Worm (Caenorhabditis elegans): Measurements from ENCODE around the gene R02E4.1.
A peak's percentile ranks its signal among the peaks of the same experiment; 100 is the strongest.

Gene R02E4.1

DNA sequence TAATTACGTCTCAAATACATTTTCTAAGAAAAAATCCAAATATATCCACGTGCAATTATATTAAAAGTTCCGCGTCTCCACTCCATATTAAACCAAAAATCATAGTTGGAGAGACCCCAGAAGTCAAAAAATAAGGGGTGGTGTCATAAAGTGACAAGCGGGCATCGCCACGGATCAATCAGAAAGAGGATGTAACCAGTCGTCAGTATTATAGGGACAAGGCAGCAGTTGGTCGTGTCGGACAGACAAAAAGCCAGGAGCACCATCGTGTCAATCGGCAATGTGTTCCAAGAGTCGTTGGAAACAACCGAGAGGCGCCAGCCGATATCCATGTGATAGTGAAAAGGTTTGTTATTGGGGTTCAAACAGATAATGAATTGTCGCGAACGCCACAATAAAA is 28.4 kb downstream of the R02E4.1 start:
- no peak for TF ChIP-seq ZK546.5 (tag; optimal IDR thresholded peaks at IDR 0.05)
- TF ChIP-seq fos-1 (tag; optimal IDR thresholded peaks at IDR 0.05) = no peak
- no peak for TF ChIP-seq ceh-82 (tag; optimal IDR thresholded peaks at IDR 0.05)
- peak; percentile 14 for TF ChIP-seq sma-9 (GFP tag; optimal IDR thresholded peaks at IDR 0.05)
- TF ChIP-seq sma-9 (tag; optimal IDR thresholded peaks at IDR 0.05) = no peak
- no peak for TF ChIP-seq nhr-129 (tag; optimal IDR thresholded peaks at IDR 0.05)
- no peak for TF ChIP-seq nhr-237 (tag; optimal IDR thresholded peaks at IDR 0.05)
- TF ChIP-seq lsy-2 (tag; optimal IDR thresholded peaks at IDR 0.05) = peak in 1 of 2 experiments; percentile 6
- TF ChIP-seq F13H6.1 (tag; optimal IDR thresholded peaks at IDR 0.05) = peak; percentile 36
- TF ChIP-seq dmd-4 (tag; optimal IDR thresholded peaks at IDR 0.05) = no peak

DNA sequence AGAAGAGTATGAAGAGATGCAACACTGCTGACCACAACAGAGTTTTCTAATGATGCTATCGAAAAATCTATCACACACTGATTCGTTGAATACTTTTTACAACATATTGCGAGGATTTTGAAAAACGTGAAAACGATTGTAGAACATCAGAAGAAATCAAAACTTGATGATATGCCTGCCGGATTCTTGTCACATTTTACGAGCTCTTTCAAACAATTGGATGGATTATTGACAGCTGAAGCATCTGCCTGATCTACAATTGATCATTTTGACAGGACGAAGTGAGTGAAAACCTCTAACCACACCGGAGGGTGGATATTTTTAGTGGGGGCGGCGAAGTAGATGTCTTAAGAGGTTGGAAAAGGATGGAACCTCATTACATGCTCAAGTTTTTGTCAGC is 31.8 kb downstream of the R02E4.1 start:
- TF ChIP-seq lsy-2 (tag; optimal IDR thresholded peaks at IDR 0.05) (no peak), Y55F3AM.14 (GFP tag; optimal IDR thresholded peaks at IDR 0.05) (no peak), ama-1 (optimal IDR thresholded peaks at IDR 0.05) (no peak), alr-1 (tag; optimal IDR thresholded peaks at IDR 0.05) (no peak), nhr-6 (tag; optimal IDR thresholded peaks at IDR 0.05) (no peak), fos-1 (tag; optimal IDR thresholded peaks at IDR 0.05) (no peak), nhr-77 (tag; optimal IDR thresholded peaks at IDR 0.05) (no peak), mbf-1 (tag; optimal IDR thresholded peaks at IDR 0.05) (no peak), elt-1 (tag; optimal IDR thresholded peaks at IDR 0.05) (no peak), nhr-12 (tag; optimal IDR thresholded peaks at IDR 0.05) (no peak), lin-11 (tag; optimal IDR thresholded peaks at IDR 0.05) (no peak), gmeb-1 (tag; optimal IDR thresholded peaks at IDR 0.05) (no peak), nhr-237 (tag; optimal IDR thresholded peaks at IDR 0.05) (no peak), lin-13 (GFP tag; optimal IDR thresholded peaks at IDR 0.05) (no peak), mdl-1 (tag; optimal IDR thresholded peaks at IDR 0.05) (no peak), zag-1 (tag; optimal IDR thresholded peaks at IDR 0.05) (no peak), nhr-129 (tag; optimal IDR thresholded peaks at IDR 0.05) (no peak), unc-55 (GFP tag; optimal IDR thresholded peaks at IDR 0.05) (no peak), nhr-25 (tag; optimal IDR thresholded peaks at IDR 0.05) (no peak), skn-1 (tag; optimal IDR thresholded peaks at IDR 0.05) (no peak)

DNA sequence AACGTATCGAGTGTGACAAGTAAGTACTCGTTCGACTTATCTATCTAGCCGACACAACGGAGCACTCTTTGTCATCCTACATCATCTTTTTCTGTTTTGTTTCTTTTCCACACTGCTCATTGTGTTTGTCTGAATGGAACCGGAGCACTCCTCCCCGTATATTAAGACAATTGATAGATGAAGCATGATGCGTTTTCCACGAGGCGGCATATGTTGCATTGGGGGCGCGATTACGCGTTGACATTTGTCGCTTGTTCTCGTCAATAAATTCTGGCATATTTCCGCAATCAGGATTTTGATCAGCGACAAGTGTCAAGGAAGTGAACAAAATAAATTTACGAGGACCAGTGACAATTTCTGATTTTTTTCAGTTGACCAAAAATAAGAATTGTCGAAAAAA is 36.2 kb downstream of the R02E4.1 start:
- TF ChIP-seq F13H6.1 (tag; optimal IDR thresholded peaks at IDR 0.05) (no peak), sem-4 (tag; optimal IDR thresholded peaks at IDR 0.05) (no peak), unc-62 (GFP tag; optimal IDR thresholded peaks at IDR 0.05) (no peak), lin-39 (tag; optimal IDR thresholded peaks at IDR 0.05) (no peak), sma-9 (GFP tag; optimal IDR thresholded peaks at IDR 0.05) (no peak), sma-9 (tag; optimal IDR thresholded peaks at IDR 0.05) (no peak), Y55F3AM.14 (GFP tag; optimal IDR thresholded peaks at IDR 0.05) (no peak), mbf-1 (tag; optimal IDR thresholded peaks at IDR 0.05) (no peak), nhr-21 (tag; optimal IDR thresholded peaks at IDR 0.05) (no peak), nhr-129 (tag; optimal IDR thresholded peaks at IDR 0.05) (no peak), ztf-1 (GFP tag; conservative IDR thresholded peaks at IDR 0.05) (no peak), nhr-23 (tag; optimal IDR thresholded peaks at IDR 0.05) (no peak), blmp-1 (tag; optimal IDR thresholded peaks at IDR 0.05; ENCODE audit: insufficient read depth) (no peak), ama-1 (optimal IDR thresholded peaks at IDR 0.05) (no peak), aly-2 (tag; optimal IDR thresholded peaks at IDR 0.05) (no peak)

DNA sequence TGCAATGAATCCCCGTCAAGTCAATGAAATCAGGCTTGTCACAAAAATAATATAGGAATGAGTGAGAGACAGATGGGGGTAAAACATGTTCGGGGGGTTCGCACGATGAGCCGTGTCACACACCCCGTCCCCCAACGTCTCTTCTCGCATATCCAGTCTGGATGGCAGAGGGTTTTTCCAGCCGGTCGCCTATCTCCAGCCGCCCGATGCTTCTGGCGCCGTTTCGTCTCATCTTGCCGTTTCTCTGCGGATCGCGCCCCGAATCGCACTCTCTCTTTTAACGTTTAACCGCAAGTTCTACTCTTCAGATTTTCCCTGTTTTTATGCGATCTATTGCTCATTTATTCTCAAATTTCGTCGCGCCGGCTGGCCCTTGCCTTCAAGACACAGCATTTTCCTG is 42.4 kb downstream of the R02E4.1 start:
- TF ChIP-seq egl-27 (tag; optimal IDR thresholded peaks at IDR 0.05) = no peak
- TF ChIP-seq unc-39 (tag; optimal IDR thresholded peaks at IDR 0.05) = no peak
- no peak for TF ChIP-seq ztf-4 (tag; optimal IDR thresholded peaks at IDR 0.05)
- TF ChIP-seq sem-4 (tag; optimal IDR thresholded peaks at IDR 0.05) = no peak
- TF ChIP-seq ceh-16 (tag; optimal IDR thresholded peaks at IDR 0.05) = no peak
- TF ChIP-seq mab-5 (tag; optimal IDR thresholded peaks at IDR 0.05) = no peak
- TF ChIP-seq nhr-10 (tag; optimal IDR thresholded peaks at IDR 0.05) = no peak
- no peak for TF ChIP-seq nhr-6 (tag; optimal IDR thresholded peaks at IDR 0.05)
- no peak for TF ChIP-seq nhr-12 (tag; optimal IDR thresholded peaks at IDR 0.05)
- TF ChIP-seq lin-39 (tag; optimal IDR thresholded peaks at IDR 0.05) = no peak
- TF ChIP-seq lin-13 (GFP tag; optimal IDR thresholded peaks at IDR 0.05) = no peak
- TF ChIP-seq nhr-237 (tag; optimal IDR thresholded peaks at IDR 0.05) = no peak
- no peak for TF ChIP-seq ztf-11 (tag; optimal IDR thresholded peaks at IDR 0.05)
- no peak for TF ChIP-seq blmp-1 (tag; optimal IDR thresholded peaks at IDR 0.05; ENCODE audit: insufficient read depth)
- TF ChIP-seq ceh-82 (tag; optimal IDR thresholded peaks at IDR 0.05) = no peak
- TF ChIP-seq alr-1 (tag; optimal IDR thresholded peaks at IDR 0.05) = no peak
- no peak for TF ChIP-seq aly-2 (tag; optimal IDR thresholded peaks at IDR 0.05)
- TF ChIP-seq unc-62 (GFP tag; optimal IDR thresholded peaks at IDR 0.05) = no peak
- no peak for TF ChIP-seq Y55F3AM.14 (GFP tag; optimal IDR thresholded peaks at IDR 0.05)
- TF ChIP-seq lsy-2 (tag; optimal IDR thresholded peaks at IDR 0.05) = no peak
